Fruit fly (Drosophila melanogaster): ENCODE data around the gene prage.

prage gene

dm6 chrX:1773532-1774346 lies at the start of gene prage, which contains the start of gene Adar:
TSS of gene prage (plus strand) at chrX:1773719.
TSS of gene Adar (plus strand) at chrX:1773725.
- no peak for TF ChIP-seq Myc (optimal IDR thresholded peaks at IDR 0.05)
- no peak for TF ChIP-seq Sin3A (optimal IDR thresholded peaks at IDR 0.05)
- TF ChIP-seq h (optimal IDR thresholded peaks at IDR 0.05): no peak
- TF ChIP-seq ttk (optimal IDR thresholded peaks at IDR 0.05): no peak
- no peak for TF ChIP-seq insv (optimal IDR thresholded peaks at IDR 0.05)
- no peak for TF ChIP-seq psq (optimal IDR thresholded peaks at IDR 0.05)

dm6 chrX:1735083-1735482 lies 38.4 kb upstream of the prage start:
- TF ChIP-seq Sin3A (optimal IDR thresholded peaks at IDR 0.05): no peak
- TF ChIP-seq h (optimal IDR thresholded peaks at IDR 0.05): no peak

- TF ChIP-seq h (optimal IDR thresholded peaks at IDR 0.05) (no peak), insv (optimal IDR thresholded peaks at IDR 0.05) (no peak), ttk (optimal IDR thresholded peaks at IDR 0.05) (no peak), Sin3A (optimal IDR thresholded peaks at IDR 0.05) (no peak), Myc (optimal IDR thresholded peaks at IDR 0.05) (no peak)
These were observed 19.5 kb upstream of the prage start, which contains the start of gene Scgdelta for dm6 chrX:1753938-1754566. TSS of gene Scgdelta (minus strand) at chrX:1754065.

- TF ChIP-seq h (optimal IDR thresholded peaks at IDR 0.05): no peak
- no peak for TF ChIP-seq ttk (optimal IDR thresholded peaks at IDR 0.05)
- no peak for TF ChIP-seq psq (optimal IDR thresholded peaks at IDR 0.05)
- no peak for TF ChIP-seq insv (optimal IDR thresholded peaks at IDR 0.05)
- TF ChIP-seq Myc (optimal IDR thresholded peaks at IDR 0.05): no peak
- no peak for TF ChIP-seq Sin3A (optimal IDR thresholded peaks at IDR 0.05)
These were observed 893 bp upstream of the prage start for dm6 chrX:1772626-1773025.

- TF ChIP-seq psq (optimal IDR thresholded peaks at IDR 0.05): no peak
- no peak for TF ChIP-seq insv (optimal IDR thresholded peaks at IDR 0.05)
- TF ChIP-seq Myc (optimal IDR thresholded peaks at IDR 0.05): no peak
- no peak for TF ChIP-seq h (optimal IDR thresholded peaks at IDR 0.05)
- TF ChIP-seq ttk (optimal IDR thresholded peaks at IDR 0.05): no peak
- TF ChIP-seq Sin3A (optimal IDR thresholded peaks at IDR 0.05): no peak
These were observed 869 bp downstream of the prage start for dm6 chrX:1774347-1774829.

- TF ChIP-seq Myc (optimal IDR thresholded peaks at IDR 0.05) (no peak), h (optimal IDR thresholded peaks at IDR 0.05) (no peak), insv (optimal IDR thresholded peaks at IDR 0.05) (no peak), psq (optimal IDR thresholded peaks at IDR 0.05) (no peak), Sin3A (optimal IDR thresholded peaks at IDR 0.05) (no peak), ttk (optimal IDR thresholded peaks at IDR 0.05) (no peak)
These were observed 15.7 kb downstream of the prage start, which contains the start of gene CG32806 for dm6 chrX:1789266-1789665. TSS of gene CG32806 (plus strand) at chrX:1789566.

- no peak for TF ChIP-seq Myc (optimal IDR thresholded peaks at IDR 0.05)
- no peak for TF ChIP-seq psq (optimal IDR thresholded peaks at IDR 0.05)
- no peak for TF ChIP-seq insv (optimal IDR thresholded peaks at IDR 0.05)
- no peak for TF ChIP-seq h (optimal IDR thresholded peaks at IDR 0.05)
- no peak for TF ChIP-seq ttk (optimal IDR thresholded peaks at IDR 0.05)
- no peak for TF ChIP-seq Sin3A (optimal IDR thresholded peaks at IDR 0.05)
These were observed 20.4 kb downstream of the prage start for dm6 chrX:1793793-1794358.

- TF ChIP-seq Sin3A (optimal IDR thresholded peaks at IDR 0.05) (no peak), Myc (optimal IDR thresholded peaks at IDR 0.05) (no peak), ttk (optimal IDR thresholded peaks at IDR 0.05) (no peak), h (optimal IDR thresholded peaks at IDR 0.05) (no peak), psq (optimal IDR thresholded peaks at IDR 0.05) (no peak), insv (optimal IDR thresholded peaks at IDR 0.05) (no peak)
These were observed 37.7 kb downstream of the prage start for dm6 chrX:1811173-1811572.

dm6 chrX:1819026-1819425 lies 45.5 kb downstream of the prage start:
- TF ChIP-seq insv (optimal IDR thresholded peaks at IDR 0.05) (no peak), Sin3A (optimal IDR thresholded peaks at IDR 0.05) (no peak), psq (optimal IDR thresholded peaks at IDR 0.05) (no peak), h (optimal IDR thresholded peaks at IDR 0.05) (no peak), ttk (optimal IDR thresholded peaks at IDR 0.05) (no peak), Myc (optimal IDR thresholded peaks at IDR 0.05) (no peak)

- TF ChIP-seq Sin3A (optimal IDR thresholded peaks at IDR 0.05) (no peak), ttk (optimal IDR thresholded peaks at IDR 0.05) (no peak), psq (optimal IDR thresholded peaks at IDR 0.05) (no peak), Myc (optimal IDR thresholded peaks at IDR 0.05) (no peak), h (optimal IDR thresholded peaks at IDR 0.05) (no peak), insv (optimal IDR thresholded peaks at IDR 0.05) (no peak)
These were observed 46.7 kb downstream of the prage start, which contains the start of gene CG14810 for dm6 chrX:1820241-1820640. TSS of gene CG14810 (minus strand) at chrX:1820341.

dm6 chrX:1821039-1821438 lies 47.5 kb downstream of the prage start:
- no peak for TF ChIP-seq h (optimal IDR thresholded peaks at IDR 0.05)
- no peak for TF ChIP-seq Sin3A (optimal IDR thresholded peaks at IDR 0.05)
- no peak for TF ChIP-seq insv (optimal IDR thresholded peaks at IDR 0.05)
- no peak for TF ChIP-seq psq (optimal IDR thresholded peaks at IDR 0.05)
- TF ChIP-seq Myc (optimal IDR thresholded peaks at IDR 0.05): no peak
- no peak for TF ChIP-seq ttk (optimal IDR thresholded peaks at IDR 0.05)

- no peak for TF ChIP-seq Myc (optimal IDR thresholded peaks at IDR 0.05)
- no peak for TF ChIP-seq psq (optimal IDR thresholded peaks at IDR 0.05)
- TF ChIP-seq h (optimal IDR thresholded peaks at IDR 0.05): no peak
- TF ChIP-seq ttk (optimal IDR thresholded peaks at IDR 0.05): no peak
- TF ChIP-seq Sin3A (optimal IDR thresholded peaks at IDR 0.05): no peak
- TF ChIP-seq insv (optimal IDR thresholded peaks at IDR 0.05): no peak
These were observed 48.8 kb downstream of the prage start, which contains the start of gene CG14811 for dm6 chrX:1822281-1822680. TSS of gene CG14811 (minus strand) at chrX:1822381.
